Fruit fly (Drosophila melanogaster) whole organism, adult: ENCODE measurements around the gene CG31010.

Experiments used
- CG11617 ChIP-seq: fragments of 200-800 bp; sonication (Bioruptor generic); optimal IDR thresholded peaks from 2 replicates; lab custom pipeline; 2017; ENCODE audit warnings: mild to moderate bottlenecking, missing biosample characterization, missing genetic modification reagents, missing genetic modification characterization
- CG12768 ChIP-seq: fragments of 200-800 bp; sonication (Bioruptor generic); optimal IDR thresholded peaks from 2 replicates; lab custom pipeline; 2017; ENCODE audit warnings: missing biosample characterization, missing genetic modification characterization, mild to moderate bottlenecking, moderate library complexity, missing genetic modification reagents

DNA sequence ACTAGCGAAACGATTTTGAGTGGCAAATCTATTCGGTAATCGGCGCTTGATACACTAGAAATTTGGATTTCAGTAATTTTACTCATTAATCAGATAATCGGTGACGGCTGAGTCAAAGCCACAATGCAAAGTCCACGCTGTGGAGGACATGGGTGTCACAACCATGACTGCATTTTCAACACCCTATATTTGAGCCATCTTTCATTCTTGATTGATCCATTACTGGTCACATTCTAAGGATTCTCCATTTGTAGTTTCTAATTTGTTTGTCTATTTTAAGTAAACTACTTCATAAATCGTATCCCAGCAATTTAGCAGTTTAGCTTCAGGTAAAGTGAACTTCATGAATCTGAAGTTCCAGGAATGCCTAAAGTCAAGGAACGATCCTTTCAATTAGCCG is 8.9 kb downstream of the CG31010 start, which contains the start of gene Pka-C2:
- TF ChIP-seq CG12768 = no peak
- TF ChIP-seq CG11617 = no peak
